Fruit fly (Drosophila melanogaster) whole organism, prepupa: ENCODE data around the gene CG7772.

Experiments used
- CG3032 ChIP-seq: fragments of 200-800 bp; optimal IDR thresholded peaks from 2 replicates; lab custom pipeline; 2019; ENCODE audit warnings: missing biosample characterization, mild to moderate bottlenecking, missing genetic modification characterization, moderate library complexity
- CG34406 ChIP-seq: fragments of 200-800 bp; sonication (Bioruptor generic); optimal IDR thresholded peaks from 3 replicates; lab custom pipeline; 2016; ENCODE audit warnings: missing biosample characterization, missing genetic modification characterization
- CG6792 ChIP-seq: fragments of 200-800 bp; sonication (Bioruptor generic); optimal IDR thresholded peaks from 3 replicates; lab custom pipeline; 2016; ENCODE audit warnings: missing biosample characterization, missing genetic modification characterization
- CG6808 ChIP-seq: fragments of 200-800 bp; sonication (Bioruptor generic); optimal IDR thresholded peaks from 3 replicates; lab custom pipeline; 2017; ENCODE audit warnings: missing biosample characterization, missing genetic modification characterization, mild to moderate bottlenecking, moderate library complexity, missing genetic modification reagents
- CG6854 ChIP-seq: fragments of 200-800 bp; sonication (Bioruptor generic); optimal IDR thresholded peaks from 2 replicates; lab custom pipeline; 2017; ENCODE audit warnings: missing biosample characterization, mild to moderate bottlenecking, missing genetic modification characterization
- CG8632 ChIP-seq: fragments of 200-800 bp; sonication (Bioruptor generic); optimal IDR thresholded peaks from 3 replicates; lab custom pipeline; 2016; ENCODE audit warnings: missing biosample characterization, missing genetic modification characterization
- Hr38 ChIP-seq: sonication (Bioruptor generic); optimal IDR thresholded peaks from 2 replicates; lab custom pipeline; 2016; ENCODE audit warnings: missing biosample characterization, missing genetic modification characterization
- OdsH ChIP-seq: fragments of 200-800 bp; sonication (Bioruptor generic); optimal IDR thresholded peaks from 3 replicates; lab custom pipeline; 2016; ENCODE audit warnings: missing biosample characterization, missing genetic modification characterization
- Smox ChIP-seq: fragments of 200-800 bp; sonication (Bioruptor generic); optimal IDR thresholded peaks from 3 replicates; lab custom pipeline; 2016; ENCODE audit warnings: missing biosample characterization, missing genetic modification characterization
- Sox102F ChIP-seq: fragments of 200-800 bp; sonication (Bioruptor generic); optimal IDR thresholded peaks from 2 replicates; lab custom pipeline; 2016; ENCODE audit warnings: missing biosample characterization, mild to moderate bottlenecking, missing genetic modification characterization
- Sox15 ChIP-seq: fragments of 200-800 bp; sonication (Bioruptor generic); optimal IDR thresholded peaks from 3 replicates; lab custom pipeline; 2016; ENCODE audit warnings: missing biosample characterization, missing genetic modification characterization
- pdm3 ChIP-seq: fragments of 200-800 bp; sonication (Bioruptor generic); optimal IDR thresholded peaks from 3 replicates; lab custom pipeline; 2016; ENCODE audit warnings: missing biosample characterization, missing genetic modification characterization
- svp ChIP-seq: fragments of 200-800 bp; sonication (Bioruptor generic); peaks from one replicate; lab custom pipeline; 2016; ENCODE audit warnings: missing biosample characterization, missing genetic modification characterization
- topi ChIP-seq: fragments of 200-800 bp; sonication (Bioruptor generic); optimal IDR thresholded peaks from 3 replicates; lab custom pipeline; 2016; ENCODE audit warnings: missing biosample characterization, missing genetic modification characterization

DNA sequence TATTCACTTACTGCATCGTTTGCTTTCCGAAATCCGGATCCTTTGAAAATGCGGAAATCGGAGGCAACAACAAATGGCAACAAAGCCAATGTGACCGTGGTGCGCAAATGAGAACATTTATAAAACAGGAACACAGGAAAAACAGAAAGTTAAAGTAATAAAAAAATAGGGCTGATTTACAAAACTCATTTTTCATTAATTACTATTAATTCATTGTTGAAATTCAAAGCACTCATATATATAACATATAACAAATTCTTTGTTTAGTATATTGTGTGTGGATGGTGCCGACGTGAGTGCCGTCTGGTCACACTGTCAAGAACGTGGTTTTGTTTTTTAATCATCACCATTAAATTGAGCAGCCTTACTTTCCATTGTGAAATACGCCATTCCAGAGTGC is 46.4 kb downstream of the CG7772 start, which contains the start of the genes Arp8 and CG6769:
- TF ChIP-seq Smox (GFP tag; lab: Kevin White, UChicago) (peak; percentile 32), CG6854 (GFP tag; lab: Kevin White, UChicago) (no peak), OdsH (GFP tag; lab: Kevin White, UChicago) (no peak), CG34406 (GFP tag; lab: Kevin White, UChicago) (no peak), CG3032 (tag; lab: Kevin White, UChicago) (peak; percentile 32), pdm3 (GFP tag; lab: Kevin White, UChicago) (no peak), CG6792 (GFP tag; lab: Kevin White, UChicago) (no peak), CG6808 (GFP tag; lab: Kevin White, UChicago) (no peak), svp (peak; percentile 46), CG8632 (GFP tag; lab: Kevin White, UChicago) (no peak), Hr38 (GFP tag; lab: Kevin White, UChicago) (no peak), Sox102F (no peak), Sox15 (GFP tag; lab: Kevin White, UChicago) (no peak), topi (GFP tag; lab: Kevin White, UChicago) (peak; percentile 22)
